Worm (Caenorhabditis elegans): ENCODE data around the gene C55A6.4.

DNA sequence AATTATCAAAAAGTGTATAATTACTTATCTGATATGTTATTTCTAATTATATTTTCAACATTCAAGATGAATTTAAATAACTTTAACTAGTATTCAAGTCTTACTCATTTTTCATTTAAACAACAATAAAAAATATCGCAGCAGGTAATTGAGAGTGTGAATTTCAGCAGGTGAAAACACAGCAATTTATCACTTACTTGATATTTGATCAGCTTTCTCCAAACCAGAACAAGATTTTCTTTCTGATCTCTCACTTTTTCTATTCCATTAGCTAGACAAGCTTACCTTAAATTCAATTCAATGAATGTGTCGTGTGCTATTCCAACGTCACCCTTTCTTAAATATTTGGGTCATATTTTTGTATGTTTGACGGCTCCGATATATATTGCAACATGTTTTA is 32.1 kb downstream of the C55A6.4 start, which contains the start of gene srh-1:
- TF ChIP-seq K09A11.1 (tag; optimal IDR thresholded peaks at IDR 0.05; ENCODE audit: insufficient read depth) (no peak), dmd-4 (tag; optimal IDR thresholded peaks at IDR 0.05; ENCODE audit: borderline replicate concordance) (no peak), fkh-10 (GFP tag; optimal IDR thresholded peaks at IDR 0.05) (no peak)
